8 worm cellular contexts compared by ENCODE assay signal in the genomic region with DNA sequence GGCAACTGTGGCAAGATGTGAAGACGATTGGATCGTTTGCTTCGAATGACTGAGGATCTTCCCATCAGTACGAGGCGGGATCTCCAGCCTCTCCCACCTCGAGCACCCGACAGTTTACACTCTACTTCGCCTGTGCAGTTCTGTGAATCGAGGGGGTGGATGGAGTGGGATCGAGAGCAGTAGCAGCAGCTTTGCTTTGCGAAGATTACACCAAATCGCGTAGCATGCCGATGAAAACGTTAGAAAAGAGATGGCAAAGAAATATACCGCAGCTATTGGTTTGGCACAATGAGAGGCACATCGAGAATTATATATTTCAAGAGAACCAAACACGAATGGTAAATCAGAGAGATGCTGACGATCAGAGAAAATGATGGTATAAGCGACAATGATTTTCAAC.
TF ChIP-seq lines count a peak whose summit lies in the region.

A gene (minus strand): TSS at position 51 of the 400 bp plus-strand sequence.

TF ChIP-seq in whole organism, L1 larva, 84 proteins besides CTCF, POLR2A, EP300 and RAD21 (continues in another document):
- TF ChIP-seq vab-15 (tag; optimal IDR thresholded peaks at IDR 0.05; lab: Kevin White, UChicago) (no peak), ets-5 (GFP tag; IDR thresholded peaks at IDR 0.05; lab: Robert Waterston, UW) (no peak), ces-1 (GFP tag; optimal IDR thresholded peaks at IDR 0.05; lab: Kevin White, UChicago) (no peak), nhr-12 (tag; optimal IDR thresholded peaks at IDR 0.05; lab: Kevin White, UChicago) (no peak), nhr-71 (tag; optimal IDR thresholded peaks at IDR 0.05; lab: Kevin White, UChicago) (peak; percentile 76), fkh-4 (tag; optimal IDR thresholded peaks at IDR 0.05; lab: Kevin White, UChicago; ENCODE audit: borderline replicate concordance) (no peak), pqm-1 (tag; optimal IDR thresholded peaks at IDR 0.05; lab: Kevin White, UChicago) (no peak), nhr-20 (tag; optimal IDR thresholded peaks at IDR 0.05; lab: Kevin White, UChicago) (peak; percentile 35), nhr-85 (tag; lab: Kevin White, UChicago) (peak; percentile 36), lin-14 (GFP tag; optimal IDR thresholded peaks at IDR 0.05; lab: Kevin White, UChicago) (peak; percentile 87), egl-13 (tag; optimal IDR thresholded peaks at IDR 0.05; lab: Kevin White, UChicago) (no peak)

TF ChIP-seq in whole organism, L2 larva, 48 proteins besides CTCF, POLR2A, EP300 and RAD21:
- TF ChIP-seq ceh-82 (tag; optimal IDR thresholded peaks at IDR 0.05; lab: Kevin White, UChicago) (no peak), lsy-2 (tag; optimal IDR thresholded peaks at IDR 0.05; lab: Kevin White, UChicago) (no peak), F13H6.1 (tag; optimal IDR thresholded peaks at IDR 0.05; lab: Kevin White, UChicago) (peak; percentile 44), mbf-1 (tag; optimal IDR thresholded peaks at IDR 0.05; lab: Kevin White, UChicago) (no peak), sma-9 (GFP tag; optimal IDR thresholded peaks at IDR 0.05; lab: Kevin White, UChicago) (peak; percentile 16), sma-9 (tag; optimal IDR thresholded peaks at IDR 0.05; lab: Kevin White, UChicago) (no peak), nhr-25 (tag; optimal IDR thresholded peaks at IDR 0.05; lab: Kevin White, UChicago) (no peak), nhr-129 (tag; optimal IDR thresholded peaks at IDR 0.05; lab: Kevin White, UChicago) (peak; percentile 39)
TF ChIP-seq in whole organism, L2 larva: peak in this region for 3.

TF ChIP-seq in whole organism, L3 larva, 47 proteins besides CTCF, POLR2A, EP300 and RAD21 (continues in another document):
- TF ChIP-seq pqm-1 (tag; optimal IDR thresholded peaks at IDR 0.05; lab: Kevin White, UChicago) (no peak), lin-39 (tag; optimal IDR thresholded peaks at IDR 0.05; lab: Kevin White, UChicago) (peak; percentile 27), lin-15B (tag; optimal IDR thresholded peaks at IDR 0.05; lab: Kevin White, UChicago) (no peak), nhr-12 (tag; optimal IDR thresholded peaks at IDR 0.05; lab: Kevin White, UChicago) (no peak), pha-4 (tag; optimal IDR thresholded peaks at IDR 0.05; lab: Kevin White, UChicago) (peak; percentile 1), ZK546.5 (tag; optimal IDR thresholded peaks at IDR 0.05; lab: Kevin White, UChicago) (no peak), ceh-28 (tag; optimal IDR thresholded peaks at IDR 0.05; lab: Kevin White, UChicago) (no peak), hmg-11 (tag; optimal IDR thresholded peaks at IDR 0.05; lab: Kevin White, UChicago) (no peak), mdl-1 (tag; optimal IDR thresholded peaks at IDR 0.05; lab: Kevin White, UChicago) (no peak), nfya-1 (tag; optimal IDR thresholded peaks at IDR 0.05; lab: Kevin White, UChicago; ENCODE audit: insufficient read depth) (peak; percentile 40), unc-39 (tag; optimal IDR thresholded peaks at IDR 0.05; lab: Kevin White, UChicago) (no peak), fkh-10 (GFP tag; optimal IDR thresholded peaks at IDR 0.05; lab: Kevin White, UChicago) (no peak)

TF ChIP-seq in whole organism, L4 larva, 104 proteins besides CTCF, POLR2A, EP300 and RAD21 (continues in another document):
- TF ChIP-seq mxl-2 (GFP tag; conservative IDR thresholded peaks at IDR 0.05; lab: Robert Waterston, UW) (no peak), lin-1 (GFP tag; IDR thresholded peaks at IDR 0.05; lab: Robert Waterston, UW) (no peak), mxl-3 (GFP tag; optimal IDR thresholded peaks at IDR 0.05; lab: Kevin White, UChicago) (peak; percentile 9), snpc-1.2 (GFP tag; IDR thresholded peaks at IDR 0.05; lab: Robert Waterston, UW) (peak; percentile 17; the same call in 1 of the 2 replicates), F26F4.8 (GFP tag; conservative IDR thresholded peaks at IDR 0.05; lab: Robert Waterston, UW) (no peak), nhr-6 (tag; optimal IDR thresholded peaks at IDR 0.05; lab: Kevin White, UChicago) (no peak), set-16 (GFP tag; IDR thresholded peaks at IDR 0.05; lab: Robert Waterston, UW) (peak; percentile 45), Y75B8A.6 (GFP tag; IDR thresholded peaks at IDR 0.05; lab: Robert Waterston, UW) (no peak), hlh-11 (tag; optimal IDR thresholded peaks at IDR 0.05; lab: Kevin White, UChicago) (peak; percentile 40), ama-1 (optimal IDR thresholded peaks at IDR 0.05; lab: Kevin White, UChicago) (no peak), ztf-7 (tag; optimal IDR thresholded peaks at IDR 0.05; lab: Kevin White, UChicago) (no peak), ctbp-1 (GFP tag; IDR thresholded peaks at IDR 0.05; lab: Robert Waterston, UW) (0 out of 2 replicates have a peak, but pooled peaks have one; percentile 10)

TF ChIP-seq in whole organism, late embryonic, 69 proteins besides CTCF, POLR2A, EP300 and RAD21 (continues in another document):
- peak; percentile 53 for TF ChIP-seq nfya-1 (tag; optimal IDR thresholded peaks at IDR 0.05; lab: Kevin White, UChicago)
- TF ChIP-seq C08G9.2 (tag; optimal IDR thresholded peaks at IDR 0.05; lab: Kevin White, UChicago): no peak
- TF ChIP-seq hlh-15 (tag; optimal IDR thresholded peaks at IDR 0.05; lab: Kevin White, UChicago): no peak
- no peak for TF ChIP-seq madf-2 (tag; optimal IDR thresholded peaks at IDR 0.05; lab: Kevin White, UChicago)
- TF ChIP-seq rnt-1 (tag; optimal IDR thresholded peaks at IDR 0.05; lab: Kevin White, UChicago): peak; percentile 67
- TF ChIP-seq lin-11 (tag; optimal IDR thresholded peaks at IDR 0.05; lab: Kevin White, UChicago): no peak
- TF ChIP-seq ceh-24 (tag; optimal IDR thresholded peaks at IDR 0.05; lab: Kevin White, UChicago): no peak
- no peak for TF ChIP-seq nhr-232 (tag; optimal IDR thresholded peaks at IDR 0.05; lab: Kevin White, UChicago)
- peak; percentile 92 for TF ChIP-seq ceh-18 (tag; optimal IDR thresholded peaks at IDR 0.05; lab: Kevin White, UChicago)
- TF ChIP-seq unc-3 (GFP tag; conservative IDR thresholded peaks at IDR 0.05; lab: Robert Waterston, UW): no peak
- TF ChIP-seq unc-3 (tag; optimal IDR thresholded peaks at IDR 0.05; lab: Kevin White, UChicago): no peak
- no peak for TF ChIP-seq pha-4 (tag; optimal IDR thresholded peaks at IDR 0.05; lab: Kevin White, UChicago)
- no peak for TF ChIP-seq sox-2 (GFP tag; IDR thresholded peaks at IDR 0.05; lab: Robert Waterston, UW)

TF ChIP-seq in whole organism, midembryonic, 9 proteins besides CTCF, POLR2A, EP300 and RAD21:
- peak; percentile 35 for TF ChIP-seq cog-1 (tag; optimal IDR thresholded peaks at IDR 0.05; lab: Kevin White, UChicago)
- TF ChIP-seq ztf-23 (GFP tag; IDR thresholded peaks at IDR 0.05; lab: Robert Waterston, UW): no peak
- TF ChIP-seq ref-1 (GFP tag; conservative IDR thresholded peaks at IDR 0.05; lab: Robert Waterston, UW): no peak
TF ChIP-seq in whole organism, midembryonic: peak in this region for 1.

TF ChIP-seq in whole organism, mixed stage, embryonic, 35 proteins besides CTCF, POLR2A, EP300 and RAD21 (continues in another document):
- TF ChIP-seq sptf-1 (tag; optimal IDR thresholded peaks at IDR 0.05; lab: Kevin White, UChicago) (no peak), ztf-11 (tag; optimal IDR thresholded peaks at IDR 0.05; lab: Kevin White, UChicago) (no peak), nhr-237 (tag; optimal IDR thresholded peaks at IDR 0.05; lab: Kevin White, UChicago) (no peak), nhr-28 (tag; optimal IDR thresholded peaks at IDR 0.05; lab: Kevin White, UChicago) (no peak), hlh-1 (tag; optimal IDR thresholded peaks at IDR 0.05; lab: Kevin White, UChicago) (peak; percentile 84), ceh-39 (tag; optimal IDR thresholded peaks at IDR 0.05; lab: Kevin White, UChicago) (no peak), sem-2 (GFP tag; optimal IDR thresholded peaks at IDR 0.05; lab: Kevin White, UChicago) (no peak), M03D4.4 (tag; optimal IDR thresholded peaks at IDR 0.05; lab: Kevin White, UChicago) (no peak), snpc-4 (tag; optimal IDR thresholded peaks at IDR 0.05; lab: Kevin White, UChicago) (no peak), flh-1 (GFP tag; optimal IDR thresholded peaks at IDR 0.05; lab: Kevin White, UChicago) (no peak), unc-62 (GFP tag; optimal IDR thresholded peaks at IDR 0.05; lab: Kevin White, UChicago) (peak; percentile 6), lin-13 (tag; optimal IDR thresholded peaks at IDR 0.05; lab: Kevin White, UChicago) (no peak), pha-4 (tag; optimal IDR thresholded peaks at IDR 0.05; lab: Kevin White, UChicago) (peak; percentile 3), tbx-8 (GFP tag; optimal IDR thresholded peaks at IDR 0.05; lab: Kevin White, UChicago) (no peak), bed-3 (GFP tag; optimal IDR thresholded peaks at IDR 0.05; lab: Kevin White, UChicago) (no peak), elt-3 (tag; optimal IDR thresholded peaks at IDR 0.05; lab: Kevin White, UChicago) (no peak), unc-120 (tag; optimal IDR thresholded peaks at IDR 0.05; lab: Kevin White, UChicago; ENCODE audit: poor library complexity, severe bottlenecking) (peak; percentile 93), mep-1 (tag; optimal IDR thresholded peaks at IDR 0.05; lab: Kevin White, UChicago) (no peak)

TF ChIP-seq in whole organism, young adult, 124 proteins besides CTCF, POLR2A, EP300 and RAD21:
- TF ChIP-seq chd-7 (tag; optimal IDR thresholded peaks at IDR 0.05; lab: Kevin White, UChicago): peak; percentile 7
- TF ChIP-seq repo-1 (tag; optimal IDR thresholded peaks at IDR 0.05; lab: Kevin White, UChicago): peak; percentile 8
- TF ChIP-seq pbrm-1 (GFP tag; IDR thresholded peaks at IDR 0.05; lab: Robert Waterston, UW): 0 out of 2 replicates have a peak, but pooled peaks have one; percentile 24
- no peak for TF ChIP-seq ztf-25 (GFP tag; IDR thresholded peaks at IDR 0.05; lab: Robert Waterston, UW)
- no peak for TF ChIP-seq hlh-12 (tag; optimal IDR thresholded peaks at IDR 0.05; lab: Kevin White, UChicago)
